Worm (Caenorhabditis elegans) whole organism, young adult: ENCODE results near the gene fkh-3.

ENCODE experiments used
- B0261.1 ChIP-seq: sonication (generic microtip); optimal IDR thresholded peaks from 2 replicates; lab custom pipeline; 2016; ENCODE audit warnings: mild to moderate bottlenecking, missing genetic modification characterization, moderate library complexity, missing compliant biosample characterization
- F33H1.4 ChIP-seq: fragments of 200-800 bp; sonication (Bioruptor generic); IDR thresholded peaks from 2 replicates; pipeline ENCODE4 v1.3.6; 2022; ENCODE audit warnings: missing genetic modification reagents, missing genetic modification characterization, missing compliant biosample characterization
- F52B5.7 ChIP-seq: sonication (generic microtip); optimal IDR thresholded peaks from 2 replicates; lab custom pipeline; 2016; ENCODE audit warnings: mild to moderate bottlenecking, missing genetic modification characterization, missing compliant biosample characterization
- F57A8.1 ChIP-seq: fragments of 200-800 bp; sonication (Bioruptor generic); optimal IDR thresholded peaks from 2 replicates; lab custom pipeline; 2018; ENCODE audit warnings: mild to moderate bottlenecking, missing genetic modification characterization, moderate library complexity, missing compliant biosample characterization
- T07F8.4 ChIP-seq: sonication (generic microtip); optimal IDR thresholded peaks from 2 replicates; lab custom pipeline; 2016; ENCODE audit warnings: mild to moderate bottlenecking, missing genetic modification characterization, moderate library complexity, missing compliant biosample characterization
- Y53F4B.3 ChIP-seq: fragments of 200-800 bp; sonication (Bioruptor generic); IDR thresholded peaks from 2 replicates; pipeline ENCODE4 v1.3.6; 2022; ENCODE audit warnings: missing genetic modification reagents, missing genetic modification characterization, missing compliant biosample characterization
- Y79H2A.3 ChIP-seq: fragments of 200-800 bp; sonication (Bioruptor generic); conservative IDR thresholded peaks from 2 replicates; pipeline ENCODE4 v1.3.6; 2022; ENCODE audit warnings: missing genetic modification reagents, missing genetic modification characterization, missing compliant biosample characterization
- ZK185.1 ChIP-seq: sonication (generic microtip); optimal IDR thresholded peaks from 2 replicates; lab custom pipeline; 2016; ENCODE audit warnings: mild to moderate bottlenecking, missing genetic modification characterization, missing compliant biosample characterization; ENCODE audit not compliant: poor library complexity, severe bottlenecking
- ama-1 ChIP-seq, 3 experiments: fragments of 150-350 bp in 1 of 3; sonication (generic microtip) in 2 of 3; optimal IDR thresholded peaks; 2 replicates each; lab custom pipeline; 2014 to 2018; ENCODE audit warnings: missing biosample characterization in 2 of 3, missing genetic modification characterization in 2 of 3, missing genetic modification reagents in 2 of 3
- athp-1 ChIP-seq: sonication (generic microtip); optimal IDR thresholded peaks from 2 replicates; lab custom pipeline; 2017; ENCODE audit warnings: mild to moderate bottlenecking, missing genetic modification characterization, missing compliant biosample characterization
- attf-3 ChIP-seq: fragments of 200-800 bp; sonication (Bioruptor generic); conservative IDR thresholded peaks from 2 replicates; pipeline ENCODE4 v1.3.6; 2022; ENCODE audit warnings: missing genetic modification reagents, missing genetic modification characterization, missing compliant biosample characterization
- bed-1 ChIP-seq: fragments of 200-800 bp; sonication (Bioruptor generic); IDR thresholded peaks from 2 replicates; pipeline ENCODE4 v1.3.6; 2022; ENCODE audit warnings: missing genetic modification reagents, missing genetic modification characterization, missing compliant biosample characterization
- bed-2 ChIP-seq: fragments of 200-800 bp; sonication (Bioruptor generic); IDR thresholded peaks from 2 replicates; pipeline ENCODE4 v1.3.6; 2022; ENCODE audit warnings: missing genetic modification reagents, missing genetic modification characterization, missing compliant biosample characterization
- cebp-2 ChIP-seq: fragments of 200-800 bp; sonication (Bioruptor generic); IDR thresholded peaks from 2 replicates; pipeline ENCODE4 v1.3.6; 2022; ENCODE audit warnings: missing genetic modification characterization, missing compliant biosample characterization
- die-1 ChIP-seq: sonication (generic microtip); optimal IDR thresholded peaks from 2 replicates; lab custom pipeline; 2016; ENCODE audit warnings: missing genotype, mild to moderate bottlenecking, missing genetic modification characterization, missing compliant biosample characterization
- hlh-12 ChIP-seq: sonication (generic microtip); optimal IDR thresholded peaks from 2 replicates; lab custom pipeline; 2016; ENCODE audit warnings: missing genetic modification characterization, missing compliant biosample characterization
- hmg-1.2 ChIP-seq: fragments of 200-800 bp; sonication (Bioruptor generic); IDR thresholded peaks from 2 replicates; pipeline ENCODE4 v1.3.6; 2022; ENCODE audit warnings: missing genetic modification reagents, missing genetic modification characterization, missing compliant biosample characterization
- hmg-20 ChIP-seq: fragments of 200-800 bp; sonication (Bioruptor generic); IDR thresholded peaks from 2 replicates; pipeline ENCODE4 v1.3.6; 2022; ENCODE audit warnings: missing genetic modification reagents, missing genetic modification characterization, missing compliant biosample characterization
- let-526 ChIP-seq: fragments of 200-800 bp; sonication (Bioruptor generic); IDR thresholded peaks from 2 replicates; pipeline ENCODE4 v1.3.6; 2022; ENCODE audit warnings: missing genetic modification reagents, missing genetic modification characterization, missing compliant biosample characterization
- let-607 ChIP-seq, 2 experiments: fragments of 200-800 bp in 1 of 2; sonication (Bioruptor generic) in 1 of 2; sonication (generic microtip) in 1 of 2; optimal IDR thresholded peaks; 2 replicates each; lab custom pipeline; 2016 to 2018; ENCODE audit warnings: mild to moderate bottlenecking in 2 of 2, missing compliant biosample characterization in 2 of 2, missing genetic modification characterization in 2 of 2, moderate library complexity in 2 of 2, missing genotype in 1 of 2
- lin-35 ChIP-seq, 3 experiments: fragments of 150-350 bp in 2 of 3; sonication (generic microtip) in 1 of 3; optimal IDR thresholded peaks; 2 replicates each; lab custom pipeline; 2014 to 2018; ENCODE audit warnings: missing biosample characterization in 3 of 3, missing genetic modification characterization in 3 of 3, missing genetic modification reagents in 3 of 3
- lin-40 ChIP-seq: sonication (generic microtip); optimal IDR thresholded peaks from 2 replicates; lab custom pipeline; 2016; ENCODE audit warnings: missing genetic modification characterization, mild to moderate bottlenecking, missing compliant biosample characterization, missing genotype, missing genetic modification reagents
- lir-1 ChIP-seq: fragments of 200-800 bp; sonication (Bioruptor generic); conservative IDR thresholded peaks from 2 replicates; pipeline ENCODE4 v1.3.6; 2022; ENCODE audit warnings: missing genetic modification reagents, missing genetic modification characterization, missing compliant biosample characterization
- madf-8 ChIP-seq: fragments of 200-800 bp; sonication (Bioruptor generic); conservative IDR thresholded peaks from 2 replicates; pipeline ENCODE4 v1.3.6; 2022; ENCODE audit warnings: missing genetic modification reagents, missing genetic modification characterization, missing compliant biosample characterization
- mcd-1 ChIP-seq: fragments of 200-800 bp; sonication (Bioruptor generic); IDR thresholded peaks from 2 replicates; pipeline ENCODE4 v1.3.6; 2022; ENCODE audit warnings: missing genetic modification reagents, missing genetic modification characterization, missing compliant biosample characterization
- mxl-1 ChIP-seq: sonication (generic microtip); optimal IDR thresholded peaks from 2 replicates; lab custom pipeline; 2016; ENCODE audit warnings: missing genetic modification characterization, missing compliant biosample characterization
- nhr-27 ChIP-seq: fragments of 200-800 bp; sonication (Bioruptor generic); optimal IDR thresholded peaks from 2 replicates; lab custom pipeline; 2018; ENCODE audit warnings: mild to moderate bottlenecking, missing genetic modification characterization, moderate library complexity, missing compliant biosample characterization
- nhr-80 ChIP-seq: sonication (generic microtip); optimal IDR thresholded peaks from 2 replicates; lab custom pipeline; 2016; ENCODE audit warnings: missing genetic modification characterization, missing compliant biosample characterization
- pbrm-1 ChIP-seq: fragments of 200-800 bp; sonication (Bioruptor generic); IDR thresholded peaks from 2 replicates; pipeline ENCODE4 v1.3.6; 2022; ENCODE audit warnings: missing genetic modification reagents, missing genetic modification characterization, missing compliant biosample characterization
- rcor-1 ChIP-seq: fragments of 200-800 bp; sonication (Bioruptor generic); IDR thresholded peaks from 2 replicates; pipeline ENCODE4 v1.3.6; 2022; ENCODE audit warnings: missing genetic modification reagents, missing genetic modification characterization, missing compliant biosample characterization
- rpc-1 ChIP-seq, 2 experiments: fragments of 150-350 bp in 1 of 2; sonication (generic microtip) in 1 of 2; optimal IDR thresholded peaks; 2 replicates each; lab custom pipeline; 2014 to 2018; ENCODE audit warnings: missing biosample characterization in 1 of 2, missing genetic modification characterization in 1 of 2, missing genetic modification reagents in 1 of 2, missing genotype in 1 of 2
- snpc-4 ChIP-seq, 5 experiments: fragments of 150-350 bp in 1 of 5; sonication (generic microtip) in 4 of 5; optimal IDR thresholded peaks; 2 replicates each; lab custom pipeline; 2014 to 2018; ENCODE audit warnings: missing genetic modification characterization in 5 of 5, missing biosample characterization in 3 of 5, antibody characterized with exemption in 2 of 5, mild to moderate bottlenecking in 2 of 5, missing compliant biosample characterization in 2 of 5, missing genotype in 2 of 5, moderate library complexity in 2 of 5, missing genetic modification reagents in 1 of 5
- unc-62 ChIP-seq: fragments of 150-350 bp; optimal IDR thresholded peaks from 2 replicates; lab custom pipeline; 2014; ENCODE audit warnings: missing biosample characterization, missing genetic modification reagents, missing genetic modification characterization
- ztf-18 ChIP-seq: sonication (generic microtip); optimal IDR thresholded peaks from 2 replicates; lab custom pipeline; 2016; ENCODE audit warnings: missing genotype, mild to moderate bottlenecking, missing genetic modification characterization, missing compliant biosample characterization
- ztf-22 ChIP-seq: fragments of 200-800 bp; sonication (Bioruptor generic); optimal IDR thresholded peaks from 2 replicates; lab custom pipeline; 2018; ENCODE audit warnings: mild to moderate bottlenecking, missing genetic modification characterization, moderate library complexity, missing compliant biosample characterization
- ztf-26 ChIP-seq: sonication (generic microtip); optimal IDR thresholded peaks from 2 replicates; lab custom pipeline; 2017; ENCODE audit warnings: missing genetic modification characterization, missing compliant biosample characterization

The fkh-3 gene

DNA sequence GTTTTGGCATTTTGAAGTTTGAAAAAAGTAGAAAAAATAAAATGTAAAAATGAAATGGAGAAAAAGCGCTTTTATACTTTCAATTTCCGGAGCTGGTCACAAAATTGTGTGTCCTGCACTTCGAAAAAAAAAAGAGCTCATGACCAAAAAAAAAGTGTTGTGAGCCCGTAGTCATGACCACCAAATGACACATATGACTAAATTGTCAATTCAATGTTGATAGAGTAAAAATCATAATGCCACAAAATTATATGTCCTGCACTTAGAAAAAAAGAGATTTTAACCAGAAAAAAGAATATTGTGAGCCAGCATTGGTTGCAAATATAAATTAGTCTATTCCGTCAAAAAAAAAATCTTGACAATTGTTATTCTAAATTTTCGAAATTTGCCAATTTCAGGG lies 24.0 kb downstream of the fkh-3 start, which contains the start of gene F02C12.2:
F02C12.2 (minus strand) TSS at position 101 of the 400 bp plus-strand sequence.
- TF ChIP-seq rpc-1 (optimal IDR thresholded peaks at IDR 0.05; lab: Kevin White, UChicago) (no peak), rpc-1 (tag; optimal IDR thresholded peaks at IDR 0.05; lab: Kevin White, UChicago) (no peak), hmg-20 (GFP tag; lab: Robert Waterston, UW) (no peak), let-607 (tag; optimal IDR thresholded peaks at IDR 0.05; lab: Kevin White, UChicago) (no peak), athp-1 (tag; lab: Kevin White, UChicago) (no peak), let-526 (GFP tag; lab: Robert Waterston, UW) (no peak), die-1 (tag; lab: Kevin White, UChicago) (no peak), pbrm-1 (GFP tag; lab: Robert Waterston, UW) (no peak), ama-1 (optimal IDR thresholded peaks at IDR 0.05; lab: Kevin White, UChicago) (no peak), ama-1 (GFP tag; optimal IDR thresholded peaks at IDR 0.05; lab: Kevin White, UChicago) (no peak), hlh-12 (tag; lab: Kevin White, UChicago) (no peak), ztf-18 (tag; lab: Kevin White, UChicago) (no peak), F52B5.7 (no peak), F57A8.1 (GFP tag; lab: Kevin White, UChicago) (no peak), B0261.1 (tag; lab: Kevin White, UChicago) (no peak), mxl-1 (tag; lab: Kevin White, UChicago) (no peak), T07F8.4 (no peak), nhr-80 (no peak), Y79H2A.3 (no peak)
- TF ChIP-seq, all 124 proteins: peak for 0

DNA sequence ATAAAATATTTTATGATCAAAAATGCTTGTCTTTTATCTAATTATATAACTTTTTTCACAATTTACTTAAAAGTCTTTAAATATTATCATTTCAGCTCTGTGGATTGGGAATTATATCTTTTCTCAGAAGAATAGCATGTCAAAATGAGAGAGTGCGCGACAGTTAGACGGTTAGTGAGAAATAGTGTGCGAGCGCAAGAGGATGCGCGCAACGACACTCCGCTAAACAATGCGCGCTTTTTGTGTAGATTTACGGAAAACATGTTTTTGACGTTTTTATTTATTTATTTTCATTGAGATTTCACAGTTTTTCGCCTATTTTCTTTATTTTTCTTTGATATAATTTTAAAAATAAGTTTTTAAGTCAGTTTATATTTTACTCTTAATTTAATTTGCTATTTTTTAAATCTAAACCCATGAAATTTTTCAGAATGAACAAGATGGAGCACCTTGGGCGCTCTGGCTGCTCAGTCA lies 26.7 kb downstream of the fkh-3 start, which contains the start of gene F02C12.3:
F02C12.3 (plus strand) TSS at position 424 of the 474 bp plus-strand sequence.
- peak; percentile 98 for TF ChIP-seq hmg-1.2 (GFP tag; lab: Robert Waterston, UW)
- peak; percentile 7 for TF ChIP-seq B0261.1 (tag; lab: Kevin White, UChicago)
- peak; percentile 99 for TF ChIP-seq attf-3
- no peak for TF ChIP-seq lin-35 (GFP tag; optimal IDR thresholded peaks at IDR 0.05; lab: Kevin White, UChicago)
- TF ChIP-seq madf-8 (GFP tag; lab: Robert Waterston, UW), result no peak
- no peak for TF ChIP-seq snpc-4 (GFP tag; optimal IDR thresholded peaks at IDR 0.05; lab: Kevin White, UChicago)
- peak in 1 of 4 experiments; percentile 1 for TF ChIP-seq snpc-4 (tag; optimal IDR thresholded peaks at IDR 0.05; lab: Kevin White, UChicago)
- TF ChIP-seq mcd-1 (GFP tag; lab: Robert Waterston, UW), result peak; percentile 50; the same call in 1 of the 2 replicates
- no peak for TF ChIP-seq F52B5.7
- 0 out of 2 replicates have a peak, but pooled peaks have one; percentile 6 for TF ChIP-seq rcor-1
- no peak for TF ChIP-seq Y53F4B.3 (GFP tag; lab: Robert Waterston, UW)
- TF ChIP-seq let-607 (tag; optimal IDR thresholded peaks at IDR 0.05; lab: Kevin White, UChicago), result peak in 1 of 2 experiments; percentile 23
- TF ChIP-seq ZK185.1 (tag; lab: Kevin White, UChicago), result peak; percentile 30
- TF ChIP-seq lin-40 (tag; lab: Kevin White, UChicago), result peak; percentile 80
- TF ChIP-seq nhr-27, result no peak

DNA sequence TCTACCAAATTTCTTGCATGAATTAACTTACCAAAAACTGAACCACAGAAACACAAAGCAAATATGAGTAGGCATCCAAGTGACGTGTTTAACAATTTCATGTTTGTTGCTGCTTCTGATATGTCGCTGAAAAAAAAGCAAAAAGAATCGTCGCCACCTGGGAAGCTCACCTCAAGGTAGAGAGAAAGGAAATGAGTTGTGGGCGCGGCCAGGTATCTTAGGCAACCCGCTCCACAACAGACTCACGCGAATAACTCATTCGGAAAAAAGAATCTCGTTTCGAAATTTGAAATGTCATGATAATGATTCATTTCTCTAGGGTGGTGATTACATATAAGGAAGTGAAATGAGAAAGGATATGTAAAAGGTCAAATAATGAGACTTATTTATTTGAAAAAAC lies 28.3 kb downstream of the fkh-3 start, which contains the start of gene irld-2:
irld-2 (minus strand) TSS at position 101 of the 400 bp plus-strand sequence.
- TF ChIP-seq cebp-2 (GFP tag; lab: Robert Waterston, UW) (no peak), bed-1 (GFP tag; lab: Robert Waterston, UW) (no peak), lin-35 (GFP tag; optimal IDR thresholded peaks at IDR 0.05; lab: Kevin White, UChicago) (no peak), F33H1.4 (no peak), lir-1 (GFP tag; lab: Robert Waterston, UW) (no peak), let-607 (tag; optimal IDR thresholded peaks at IDR 0.05; lab: Kevin White, UChicago) (no peak), pbrm-1 (GFP tag; lab: Robert Waterston, UW) (no peak), lin-40 (tag; lab: Kevin White, UChicago) (no peak), T07F8.4 (no peak), ztf-22 (GFP tag; lab: Kevin White, UChicago) (no peak), ztf-26 (tag; lab: Kevin White, UChicago) (no peak), unc-62 (GFP tag; lab: Kevin White, UChicago) (no peak), bed-2 (no peak)
